Worm (Caenorhabditis elegans): ENCODE measurements around the gene W06E11.1.

The W06E11.1 gene

DNA sequence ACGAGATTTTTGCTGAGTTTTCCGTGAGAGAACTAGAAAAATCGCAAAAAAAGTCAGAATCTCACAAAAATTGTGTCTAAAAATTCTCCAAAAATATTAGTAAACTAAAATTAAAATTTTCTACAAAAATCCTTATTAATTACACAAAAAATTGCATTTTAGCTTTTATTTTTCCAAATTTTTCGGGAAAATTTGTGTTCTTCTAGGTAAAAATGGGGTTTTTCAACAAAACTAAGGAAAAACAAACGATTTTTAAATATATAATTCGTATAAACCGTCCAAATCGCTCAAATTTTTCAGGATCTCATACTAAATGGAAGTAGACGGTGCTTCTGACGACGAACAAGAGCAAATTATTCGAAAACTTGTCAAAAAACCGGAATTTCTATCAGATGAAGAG, at the start of gene W06E11.1:
W06E11.1 (plus strand) TSS at position 301 of the 400 bp plus-strand sequence.
- TF ChIP-seq pha-4 (tag; optimal IDR thresholded peaks at IDR 0.05): no peak
- no peak for TF ChIP-seq ceh-83 (GFP tag; optimal IDR thresholded peaks at IDR 0.05)
- no peak for TF ChIP-seq nhr-12 (tag; optimal IDR thresholded peaks at IDR 0.05)
- no peak for TF ChIP-seq lin-32 (GFP tag; optimal IDR thresholded peaks at IDR 0.05)
- no peak for TF ChIP-seq sptf-1 (tag; optimal IDR thresholded peaks at IDR 0.05)
- no peak for TF ChIP-seq unc-62 (GFP tag; optimal IDR thresholded peaks at IDR 0.05)
- TF ChIP-seq bed-3 (GFP tag; optimal IDR thresholded peaks at IDR 0.05): no peak
- TF ChIP-seq drap-1 (GFP tag; optimal IDR thresholded peaks at IDR 0.05): no peak
- TF ChIP-seq tbx-8 (GFP tag; optimal IDR thresholded peaks at IDR 0.05): no peak
- no peak for TF ChIP-seq snpc-4 (tag; optimal IDR thresholded peaks at IDR 0.05)
- TF ChIP-seq ceh-43 (GFP tag; optimal IDR thresholded peaks at IDR 0.05): no peak
- no peak for TF ChIP-seq lin-13 (tag; optimal IDR thresholded peaks at IDR 0.05)
- no peak for TF ChIP-seq ces-1 (GFP tag; optimal IDR thresholded peaks at IDR 0.05)
- no peak for TF ChIP-seq unc-39 (tag; optimal IDR thresholded peaks at IDR 0.05)
- TF ChIP-seq lsy-2 (tag; optimal IDR thresholded peaks at IDR 0.05): no peak

DNA sequence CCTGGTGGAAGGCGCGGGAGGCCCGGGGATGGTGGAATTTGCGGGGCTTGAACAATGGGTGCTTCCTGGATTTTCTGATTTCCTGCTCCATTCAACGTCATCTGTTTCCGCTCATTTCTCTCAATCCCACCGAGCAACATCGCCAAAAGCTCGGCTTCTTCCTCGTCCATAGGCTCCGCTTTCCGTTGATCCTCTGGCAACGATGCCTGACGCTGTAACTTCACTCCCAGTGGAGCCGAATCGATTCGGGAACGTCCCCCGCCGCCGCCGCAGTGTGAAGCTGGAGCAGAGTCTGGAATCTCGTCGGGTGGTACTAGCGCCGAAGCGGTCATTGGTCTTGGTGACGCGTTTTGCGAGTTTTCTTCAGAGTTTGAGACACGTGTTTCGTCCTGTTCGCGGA, 46.4 kb upstream of the W06E11.1 start:
- no peak for TF ChIP-seq lin-32 (GFP tag; optimal IDR thresholded peaks at IDR 0.05)
- TF ChIP-seq lsy-2 (tag; optimal IDR thresholded peaks at IDR 0.05): no peak
- TF ChIP-seq mab-5 (tag; optimal IDR thresholded peaks at IDR 0.05): no peak
- TF ChIP-seq hlh-1 (tag; optimal IDR thresholded peaks at IDR 0.05): no peak
- no peak for TF ChIP-seq tbx-8 (GFP tag; optimal IDR thresholded peaks at IDR 0.05)
- no peak for TF ChIP-seq flh-1 (GFP tag; optimal IDR thresholded peaks at IDR 0.05)
- no peak for TF ChIP-seq unc-120 (tag; optimal IDR thresholded peaks at IDR 0.05; ENCODE audit: poor library complexity, severe bottlenecking)
- TF ChIP-seq ztf-11 (tag; optimal IDR thresholded peaks at IDR 0.05): no peak
- TF ChIP-seq nhr-2 (tag; optimal IDR thresholded peaks at IDR 0.05): no peak
- no peak for TF ChIP-seq bed-3 (GFP tag; optimal IDR thresholded peaks at IDR 0.05)
- TF ChIP-seq mep-1 (tag; optimal IDR thresholded peaks at IDR 0.05): no peak
- no peak for TF ChIP-seq ceh-83 (GFP tag; optimal IDR thresholded peaks at IDR 0.05)

DNA sequence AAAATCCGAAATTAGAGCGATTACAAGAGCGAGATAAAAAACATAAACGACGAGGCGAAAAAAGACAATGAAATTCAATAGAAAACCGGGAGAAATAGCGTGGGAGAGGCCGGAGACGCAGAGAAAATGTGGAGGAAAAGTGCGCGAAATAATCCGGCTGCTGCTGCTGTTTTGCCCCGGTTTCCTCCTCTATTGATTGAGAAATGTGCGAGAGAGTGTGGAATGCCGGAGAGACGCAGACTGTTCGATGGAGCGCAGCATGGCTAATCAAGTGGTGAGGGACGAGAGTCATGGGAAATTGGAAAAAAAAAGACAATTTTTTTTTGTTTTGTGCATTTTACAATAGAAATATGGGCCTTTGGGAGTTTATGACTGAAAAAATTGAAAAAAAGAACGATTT, 43.7 kb upstream of the W06E11.1 start:
- TF ChIP-seq ztf-11 (tag; optimal IDR thresholded peaks at IDR 0.05): peak; percentile 43
- peak; percentile 43 for TF ChIP-seq sptf-1 (tag; optimal IDR thresholded peaks at IDR 0.05)
- TF ChIP-seq mls-2 (tag; optimal IDR thresholded peaks at IDR 0.05): peak; percentile 64
- peak; percentile 20 for TF ChIP-seq nhr-237 (tag; optimal IDR thresholded peaks at IDR 0.05)
- no peak for TF ChIP-seq unc-62 (GFP tag; optimal IDR thresholded peaks at IDR 0.05)
- peak; percentile 39 for TF ChIP-seq pha-4 (tag; optimal IDR thresholded peaks at IDR 0.05)
- no peak for TF ChIP-seq mab-5 (tag; optimal IDR thresholded peaks at IDR 0.05)
- TF ChIP-seq hlh-1 (tag; optimal IDR thresholded peaks at IDR 0.05): peak; percentile 9
- peak; percentile 60 for TF ChIP-seq mep-1 (tag; optimal IDR thresholded peaks at IDR 0.05)
- TF ChIP-seq ham-2 (GFP tag; optimal IDR thresholded peaks at IDR 0.05): peak; percentile 97
- TF ChIP-seq sem-2 (GFP tag; optimal IDR thresholded peaks at IDR 0.05): no peak
- TF ChIP-seq ces-1 (GFP tag; optimal IDR thresholded peaks at IDR 0.05): peak; percentile 91

DNA sequence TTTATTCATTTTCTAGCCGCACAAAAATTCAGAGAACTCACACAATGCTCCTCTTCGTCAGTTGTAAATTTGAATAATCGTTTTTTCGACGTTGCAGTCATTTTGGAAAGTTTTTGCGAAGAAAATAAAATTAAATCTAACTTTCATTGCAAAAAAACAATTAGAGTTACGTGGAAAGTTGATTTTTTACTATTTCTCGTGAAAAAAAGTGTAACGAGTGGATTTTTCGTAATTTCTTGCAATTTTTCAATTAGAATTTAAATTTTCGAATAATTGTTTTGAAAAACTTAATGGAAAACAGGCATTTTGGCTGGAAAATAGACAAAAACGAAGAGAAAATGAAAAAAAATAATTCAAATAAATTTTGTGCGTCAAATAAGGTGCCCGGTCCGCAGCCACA, 43.2 kb upstream of the W06E11.1 start, which contains the start of gene Y55B1AR.2:
Y55B1AR.2 (minus strand) TSS at position 101 of the 400 bp plus-strand sequence.
- TF ChIP-seq bed-3 (GFP tag; optimal IDR thresholded peaks at IDR 0.05) (no peak), unc-39 (tag; optimal IDR thresholded peaks at IDR 0.05) (no peak)

DNA sequence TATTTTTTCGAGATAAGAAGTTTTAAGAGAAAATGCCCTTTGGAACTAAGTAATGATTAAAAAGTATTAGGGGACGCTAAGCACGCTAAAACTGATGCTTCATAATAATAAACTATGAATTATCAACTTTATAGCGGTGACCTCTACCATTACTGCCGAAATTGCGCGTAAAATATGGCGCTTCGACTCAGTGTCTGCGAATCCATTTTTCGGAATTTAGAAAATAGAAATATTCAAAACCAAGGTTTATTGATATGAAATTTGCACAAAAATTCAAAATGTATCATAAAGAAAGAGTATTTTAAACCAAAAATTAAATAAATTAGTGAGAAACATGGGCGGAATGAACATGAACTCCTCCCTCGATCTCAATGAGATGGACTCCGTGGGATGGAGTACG, 42.6 kb upstream of the W06E11.1 start:
- TF ChIP-seq ceh-83 (GFP tag; optimal IDR thresholded peaks at IDR 0.05) (no peak), nhr-76 (tag; optimal IDR thresholded peaks at IDR 0.05) (no peak), lin-13 (tag; optimal IDR thresholded peaks at IDR 0.05) (no peak), hlh-1 (tag; optimal IDR thresholded peaks at IDR 0.05) (no peak), ztf-11 (tag; optimal IDR thresholded peaks at IDR 0.05) (no peak), cnd-1 (tag; optimal IDR thresholded peaks at IDR 0.05) (no peak), snpc-4 (tag; optimal IDR thresholded peaks at IDR 0.05) (no peak), ham-2 (GFP tag; optimal IDR thresholded peaks at IDR 0.05) (no peak), unc-62 (GFP tag; optimal IDR thresholded peaks at IDR 0.05) (no peak), sptf-1 (tag; optimal IDR thresholded peaks at IDR 0.05) (no peak), unc-120 (tag; optimal IDR thresholded peaks at IDR 0.05; ENCODE audit: poor library complexity, severe bottlenecking) (no peak), mab-5 (tag; optimal IDR thresholded peaks at IDR 0.05) (no peak), sem-2 (GFP tag; optimal IDR thresholded peaks at IDR 0.05) (no peak), pha-4 (tag; optimal IDR thresholded peaks at IDR 0.05) (no peak), nhr-28 (tag; optimal IDR thresholded peaks at IDR 0.05) (no peak)

Measured in whole organism, mixed stage, embryonic.